Worm (Caenorhabditis elegans) whole organism, late embryonic: ENCODE measurements around the gene nhr-59.

Experiments
- C08G9.2 ChIP-seq: sonication (generic microtip); optimal IDR thresholded peaks from 2 replicates; lab custom pipeline; 2016; ENCODE audit warnings: mild to moderate bottlenecking, missing genetic modification characterization, moderate library complexity, missing compliant biosample characterization
- K09A11.1 ChIP-seq: sonication (generic microtip); optimal IDR thresholded peaks from 2 replicates; lab custom pipeline; 2017; ENCODE audit warnings: antibody characterized with exemption, mild to moderate bottlenecking, missing genetic modification characterization, missing compliant biosample characterization; ENCODE audit not compliant: insufficient read depth
- ceh-22 ChIP-seq: sonication (generic microtip); optimal IDR thresholded peaks from 2 replicates; lab custom pipeline; 2017; ENCODE audit warnings: missing biosample characterization, missing genetic modification characterization
- dmd-4 ChIP-seq: sonication (generic microtip); optimal IDR thresholded peaks from 2 replicates; lab custom pipeline; 2016; ENCODE audit warnings: borderline replicate concordance, missing genetic modification characterization, missing compliant biosample characterization
- dve-1 ChIP-seq: sonication (generic microtip); optimal IDR thresholded peaks from 2 replicates; lab custom pipeline; 2017; ENCODE audit warnings: antibody characterized with exemption, mild to moderate bottlenecking, missing genetic modification characterization, missing compliant biosample characterization
- gmeb-2 ChIP-seq: sonication (generic microtip); optimal IDR thresholded peaks from 2 replicates; lab custom pipeline; 2016; ENCODE audit warnings: missing genetic modification characterization, inconsistent platforms, missing compliant biosample characterization
- nfya-1 ChIP-seq: sonication (generic microtip); optimal IDR thresholded peaks from 2 replicates; lab custom pipeline; 2017; ENCODE audit warnings: missing genetic modification characterization, mild to moderate bottlenecking, missing compliant biosample characterization, antibody characterized with exemption, moderate library complexity
- nhr-11 ChIP-seq: fragments of 150-350 bp; optimal IDR thresholded peaks from 2 replicates; lab custom pipeline; 2014; ENCODE audit warnings: missing biosample characterization, missing genetic modification characterization
- npax-4 ChIP-seq: sonication (generic microtip); optimal IDR thresholded peaks from 2 replicates; lab custom pipeline; 2016; ENCODE audit warnings: missing genetic modification characterization, missing compliant biosample characterization
- odd-2 ChIP-seq: sonication (generic microtip); optimal IDR thresholded peaks from 2 replicates; lab custom pipeline; 2017; ENCODE audit warnings: antibody characterized with exemption, mild to moderate bottlenecking, missing genetic modification characterization, missing compliant biosample characterization
- pag-3 ChIP-seq: sonication (generic microtip); optimal IDR thresholded peaks from 2 replicates; lab custom pipeline; 2016; ENCODE audit warnings: missing compliant biosample characterization, missing genetic modification characterization, borderline replicate concordance
- pha-4 ChIP-seq: fragments of 150-350 bp; optimal IDR thresholded peaks from 2 replicates; lab custom pipeline; 2018; ENCODE audit warnings: missing biosample characterization, missing genetic modification reagents, missing genetic modification characterization
- sox-4 ChIP-seq: sonication (generic microtip); optimal IDR thresholded peaks from 2 replicates; lab custom pipeline; 2017; ENCODE audit warnings: mild to moderate bottlenecking, missing genetic modification characterization, inconsistent platforms, missing compliant biosample characterization
- unc-86 ChIP-seq: sonication (generic microtip); optimal IDR thresholded peaks from 2 replicates; lab custom pipeline; 2016; ENCODE audit warnings: missing genetic modification characterization, missing compliant biosample characterization

ce11 chrV:2226903-2227302 is 51.2 kb downstream of the nhr-59 start, which contains the start of gene nhr-18:
- TF ChIP-seq dmd-4 (tag; lab: Kevin White, UChicago) (no peak), nhr-11 (tag; lab: Kevin White, UChicago) (no peak), sox-4 (no peak), gmeb-2 (tag; lab: Kevin White, UChicago) (no peak), unc-86 (tag; lab: Kevin White, UChicago) (no peak), C08G9.2 (tag; lab: Kevin White, UChicago) (no peak), K09A11.1 (tag; lab: Kevin White, UChicago) (no peak), nfya-1 (no peak), odd-2 (no peak), npax-4 (tag; lab: Kevin White, UChicago) (no peak), pag-3 (tag; lab: Kevin White, UChicago) (no peak), dve-1 (no peak), pha-4 (tag; lab: Kevin White, UChicago) (no peak), ceh-22 (tag; lab: Kevin White, UChicago) (no peak)
